Worm (Caenorhabditis elegans): ENCODE measurements around the gene atg-13.

DNA sequence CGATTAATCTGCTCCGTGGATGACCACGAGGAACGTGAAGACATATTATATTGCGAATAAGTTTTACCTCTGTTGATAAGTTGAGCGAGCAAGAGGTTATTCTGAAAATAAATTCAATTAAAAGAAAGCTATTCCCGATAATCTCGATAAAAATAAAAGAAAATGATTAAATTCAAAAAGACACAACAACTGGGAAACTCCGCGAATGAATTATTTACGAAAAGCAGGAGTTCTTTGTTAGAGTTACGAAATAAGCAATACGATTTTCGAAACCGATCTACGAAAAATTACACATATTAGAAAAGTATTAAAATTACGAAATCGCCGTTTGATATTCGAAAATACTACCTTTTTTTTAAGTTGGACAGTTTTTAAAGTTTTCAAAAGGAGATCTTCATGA, 5.3 kb upstream of the atg-13 start, which contains the start of gene bath-42:
- TF ChIP-seq him-1 (tag; optimal IDR thresholded peaks at IDR 0.05) (no peak), W03F9.2 (tag; optimal IDR thresholded peaks at IDR 0.05) (no peak)
